Fruit fly (Drosophila melanogaster): ENCODE data around the gene CrebA.

CrebA gene

dm6 chr3L:15525153-15525552 lies 10.0 kb upstream of the CrebA start, which contains the start of gene CG33986:
CG33986 (minus strand) TSS chr3L:15525253.
- TF ChIP-seq CG17801 (GFP tag; optimal IDR thresholded peaks at IDR 0.05; ENCODE audit: partially characterized antibody) = no peak

- no peak for TF ChIP-seq CG17801 (GFP tag; optimal IDR thresholded peaks at IDR 0.05; ENCODE audit: partially characterized antibody)
These were observed 8.5 kb upstream of the CrebA start, which contains the start of gene CG33985 for dm6 chr3L:15526712-15527111. CG33985 (minus strand) TSS chr3L:15526812.

dm6 chr3L:15527416-15527815 lies 7.8 kb upstream of the CrebA start, which contains the start of gene CG42729:
CG42729 (minus strand) TSS chr3L:15527516.
- no peak for TF ChIP-seq CG17801 (GFP tag; optimal IDR thresholded peaks at IDR 0.05; ENCODE audit: partially characterized antibody)

- TF ChIP-seq CG17801 (GFP tag; optimal IDR thresholded peaks at IDR 0.05; ENCODE audit: partially characterized antibody) = no peak
These were observed 7.1 kb upstream of the CrebA start, which contains the start of gene CG42728 for dm6 chr3L:15528096-15528495. CG42728 (minus strand) TSS chr3L:15528196.

dm6 chr3L:15529143-15529542 lies 6.1 kb upstream of the CrebA start, which contains the start of gene obst-H:
obst-H (minus strand) TSS chr3L:15529243.
- no peak for TF ChIP-seq CG17801 (GFP tag; optimal IDR thresholded peaks at IDR 0.05; ENCODE audit: partially characterized antibody)

dm6 chr3L:15530071-15530470 lies 5.1 kb upstream of the CrebA start:
- TF ChIP-seq CG17801 (GFP tag; optimal IDR thresholded peaks at IDR 0.05; ENCODE audit: partially characterized antibody) = no peak

dm6 chr3L:15530638-15531225 lies 4.5 kb upstream of the CrebA start:
- TF ChIP-seq CG17801 (GFP tag; optimal IDR thresholded peaks at IDR 0.05; ENCODE audit: partially characterized antibody) = no peak

- no peak for TF ChIP-seq CG17801 (GFP tag; optimal IDR thresholded peaks at IDR 0.05; ENCODE audit: partially characterized antibody)
These were observed 3.5 kb upstream of the CrebA start, which contains the start of gene CG43248 for dm6 chr3L:15531423-15532325. CG43248 (minus strand) TSS chr3L:15531473.

- no peak for TF ChIP-seq CG17801 (GFP tag; optimal IDR thresholded peaks at IDR 0.05; ENCODE audit: partially characterized antibody)
These were observed 2.7 kb upstream of the CrebA start for dm6 chr3L:15532368-15533030.

dm6 chr3L:15533402-15534129 lies 1.6 kb upstream of the CrebA start:
- no peak for TF ChIP-seq CG17801 (GFP tag; optimal IDR thresholded peaks at IDR 0.05; ENCODE audit: partially characterized antibody)

- no peak for TF ChIP-seq CG17801 (GFP tag; optimal IDR thresholded peaks at IDR 0.05; ENCODE audit: partially characterized antibody)
These were observed 644 bp upstream of the CrebA start for dm6 chr3L:15534274-15535227.

- no peak for TF ChIP-seq CG17801 (GFP tag; optimal IDR thresholded peaks at IDR 0.05; ENCODE audit: partially characterized antibody)
These were observed 618 bp downstream of the CrebA start for dm6 chr3L:15535800-15536225.

dm6 chr3L:15536550-15536949 lies 1.4 kb downstream of the CrebA start:
- TF ChIP-seq CG17801 (GFP tag; optimal IDR thresholded peaks at IDR 0.05; ENCODE audit: partially characterized antibody) = no peak

Measured in ovary, adult (tissue).